Worm (Caenorhabditis elegans) whole organism, young adult: ENCODE data around the gene srbc-43.
A peak's percentile ranks its signal among the peaks of the same experiment; 100 is the strongest.

ENCODE experiments used
- B0019.2 ChIP-seq: fragments of 200-800 bp; sonication (Bioruptor generic); conservative IDR thresholded peaks from 2 replicates; pipeline ENCODE4 v1.3.6; 2022; ENCODE audit warnings: missing genetic modification reagents, missing genetic modification characterization, missing compliant biosample characterization
- B0035.1 ChIP-seq: sonication (generic microtip); optimal IDR thresholded peaks from 2 replicates; lab custom pipeline; 2016; ENCODE audit warnings: missing genetic modification characterization, mild to moderate bottlenecking, missing compliant biosample characterization, missing genotype, missing genetic modification reagents
- D2030.7 ChIP-seq: fragments of 200-800 bp; sonication (Bioruptor generic); IDR thresholded peaks from 2 replicates; pipeline ENCODE4 v1.3.6; 2022; ENCODE audit warnings: missing genetic modification reagents, missing genetic modification characterization, missing compliant biosample characterization
- F10E7.11 ChIP-seq: sonication (generic microtip); optimal IDR thresholded peaks from 2 replicates; lab custom pipeline; 2017; ENCODE audit warnings: mild to moderate bottlenecking, missing genetic modification characterization, moderate library complexity, missing compliant biosample characterization
- F23B12.7 ChIP-seq: sonication (generic microtip); optimal IDR thresholded peaks from 2 replicates; lab custom pipeline; 2017; ENCODE audit warnings: missing genetic modification characterization, mild to moderate bottlenecking, missing compliant biosample characterization, antibody characterized with exemption, moderate library complexity; ENCODE audit not compliant: insufficient read depth
- F55B11.4 ChIP-seq: sonication (generic microtip); optimal IDR thresholded peaks from 2 replicates; lab custom pipeline; 2016; ENCODE audit warnings: missing compliant biosample characterization, missing genetic modification characterization, borderline replicate concordance; ENCODE audit not compliant: insufficient read depth
- Y56A3A.18 ChIP-seq: fragments of 200-800 bp; sonication (Bioruptor generic); IDR thresholded peaks from 2 replicates; pipeline ENCODE4 v1.3.6; 2022; ENCODE audit warnings: missing genetic modification reagents, missing genetic modification characterization, missing compliant biosample characterization
- akir-1 ChIP-seq: fragments of 200-800 bp; sonication (Bioruptor generic); optimal IDR thresholded peaks from 2 replicates; lab custom pipeline; 2018; ENCODE audit warnings: mild to moderate bottlenecking, missing genetic modification characterization, moderate library complexity, missing compliant biosample characterization
- aptf-2 ChIP-seq: fragments of 200-800 bp; sonication (Bioruptor generic); conservative IDR thresholded peaks from 2 replicates; pipeline ENCODE4 v1.3.6; 2022; ENCODE audit warnings: missing genetic modification reagents, missing genetic modification characterization, missing compliant biosample characterization
- attf-3 ChIP-seq: fragments of 200-800 bp; sonication (Bioruptor generic); conservative IDR thresholded peaks from 2 replicates; pipeline ENCODE4 v1.3.6; 2022; ENCODE audit warnings: missing genetic modification reagents, missing genetic modification characterization, missing compliant biosample characterization
- bed-2 ChIP-seq: fragments of 200-800 bp; sonication (Bioruptor generic); IDR thresholded peaks from 2 replicates; pipeline ENCODE4 v1.3.6; 2022; ENCODE audit warnings: missing genetic modification reagents, missing genetic modification characterization, missing compliant biosample characterization
- ceh-79 ChIP-seq: sonication (generic microtip); optimal IDR thresholded peaks from 2 replicates; lab custom pipeline; 2017; ENCODE audit warnings: mild to moderate bottlenecking, missing genetic modification characterization, missing compliant biosample characterization
- ceh-91 ChIP-seq: fragments of 200-800 bp; sonication (Bioruptor generic); IDR thresholded peaks from 2 replicates; pipeline ENCODE4 v1.3.6; 2022; ENCODE audit warnings: missing genetic modification reagents, missing genetic modification characterization, missing compliant biosample characterization
- chd-7 ChIP-seq: sonication (generic microtip); optimal IDR thresholded peaks from 2 replicates; lab custom pipeline; 2016; ENCODE audit warnings: mild to moderate bottlenecking, missing genetic modification characterization, moderate library complexity, missing compliant biosample characterization
- dox-1 ChIP-seq: fragments of 200-800 bp; sonication (Bioruptor generic); IDR thresholded peaks from 2 replicates; pipeline ENCODE4 v1.3.6; 2022; ENCODE audit warnings: missing genetic modification reagents, missing genetic modification characterization, missing compliant biosample characterization
- dpff-1 ChIP-seq: sonication (generic microtip); optimal IDR thresholded peaks from 2 replicates; lab custom pipeline; 2017; ENCODE audit warnings: mild to moderate bottlenecking, missing genetic modification characterization, missing compliant biosample characterization
- dpl-1 ChIP-seq: fragments of 150-350 bp; optimal IDR thresholded peaks from 2 replicates; lab custom pipeline; 2014; ENCODE audit warnings: missing biosample characterization, missing genetic modification reagents, missing genetic modification characterization
- egl-44 ChIP-seq: fragments of 200-800 bp; sonication (Bioruptor generic); IDR thresholded peaks from 2 replicates; pipeline ENCODE4 v1.3.6; 2022; ENCODE audit warnings: missing genetic modification reagents, missing genetic modification characterization, missing compliant biosample characterization
- gei-17 ChIP-seq: fragments of 200-800 bp; sonication (Bioruptor generic); optimal IDR thresholded peaks from 2 replicates; lab custom pipeline; 2018; ENCODE audit warnings: mild to moderate bottlenecking, missing genetic modification characterization, missing compliant biosample characterization
- him-1 ChIP-seq: sonication (generic microtip); optimal IDR thresholded peaks from 2 replicates; lab custom pipeline; 2016; ENCODE audit warnings: missing genotype, missing genetic modification reagents, missing genetic modification characterization, missing compliant biosample characterization
- hmg-1.2 ChIP-seq: fragments of 200-800 bp; sonication (Bioruptor generic); IDR thresholded peaks from 2 replicates; pipeline ENCODE4 v1.3.6; 2022; ENCODE audit warnings: missing genetic modification reagents, missing genetic modification characterization, missing compliant biosample characterization
- let-526 ChIP-seq: fragments of 200-800 bp; sonication (Bioruptor generic); IDR thresholded peaks from 2 replicates; pipeline ENCODE4 v1.3.6; 2022; ENCODE audit warnings: missing genetic modification reagents, missing genetic modification characterization, missing compliant biosample characterization
- let-607 ChIP-seq, 2 experiments: fragments of 200-800 bp in 1 of 2; sonication (Bioruptor generic) in 1 of 2; sonication (generic microtip) in 1 of 2; optimal IDR thresholded peaks; 2 replicates each; lab custom pipeline; 2016 to 2018; ENCODE audit warnings: mild to moderate bottlenecking in 2 of 2, missing compliant biosample characterization in 2 of 2, missing genetic modification characterization in 2 of 2, moderate library complexity in 2 of 2, missing genotype in 1 of 2
- lin-26 ChIP-seq: fragments of 200-800 bp; sonication (Bioruptor generic); IDR thresholded peaks from 2 replicates; pipeline ENCODE4 v1.3.6; 2022; ENCODE audit warnings: missing genetic modification reagents, missing genetic modification characterization, missing compliant biosample characterization
- lsl-1 ChIP-seq: fragments of 200-800 bp; sonication (Bioruptor generic); optimal IDR thresholded peaks from 2 replicates; lab custom pipeline; 2018; ENCODE audit warnings: mild to moderate bottlenecking, missing genetic modification characterization, moderate library complexity, missing compliant biosample characterization
- lsy-27 ChIP-seq: sonication (generic microtip); optimal IDR thresholded peaks from 2 replicates; lab custom pipeline; 2017; ENCODE audit warnings: missing genetic modification characterization, mild to moderate bottlenecking, missing compliant biosample characterization, antibody characterized with exemption, missing genotype, borderline replicate concordance; ENCODE audit not compliant: insufficient read depth
- madf-8 ChIP-seq: fragments of 200-800 bp; sonication (Bioruptor generic); conservative IDR thresholded peaks from 2 replicates; pipeline ENCODE4 v1.3.6; 2022; ENCODE audit warnings: missing genetic modification reagents, missing genetic modification characterization, missing compliant biosample characterization
- mel-28 ChIP-seq: sonication (generic microtip); optimal IDR thresholded peaks from 2 replicates; lab custom pipeline; 2016; ENCODE audit warnings: borderline replicate concordance, mild to moderate bottlenecking, missing genetic modification characterization, missing compliant biosample characterization
- nfya-1 ChIP-seq: sonication (generic microtip); optimal IDR thresholded peaks from 2 replicates; lab custom pipeline; 2017; ENCODE audit warnings: antibody characterized with exemption, missing compliant biosample characterization, missing genetic modification characterization, borderline replicate concordance; ENCODE audit not compliant: insufficient read depth
- nfya-2 ChIP-seq: fragments of 200-800 bp; sonication (Bioruptor generic); IDR thresholded peaks from 2 replicates; pipeline ENCODE4 v1.3.6; 2022; ENCODE audit warnings: missing genetic modification reagents, missing genetic modification characterization, missing compliant biosample characterization
- nfyb-1 ChIP-seq: fragments of 200-800 bp; sonication (Bioruptor generic); IDR thresholded peaks from 2 replicates; pipeline ENCODE4 v1.3.6; 2022; ENCODE audit warnings: missing genetic modification reagents, missing genetic modification characterization, missing compliant biosample characterization
- pbrm-1 ChIP-seq: fragments of 200-800 bp; sonication (Bioruptor generic); IDR thresholded peaks from 2 replicates; pipeline ENCODE4 v1.3.6; 2022; ENCODE audit warnings: missing genetic modification reagents, missing genetic modification characterization, missing compliant biosample characterization
- pha-4 ChIP-seq: fragments of 150-350 bp; sonication (generic microtip); optimal IDR thresholded peaks from 2 replicates; lab custom pipeline; 2014; ENCODE audit warnings: missing biosample characterization, missing genetic modification reagents, missing genetic modification characterization
- rec-8 ChIP-seq, 2 experiments: sonication (generic microtip); optimal IDR thresholded peaks; 2 replicates each; lab custom pipeline; 2016; ENCODE audit warnings: mild to moderate bottlenecking in 2 of 2, missing genetic modification characterization in 2 of 2, missing genetic modification reagents in 2 of 2, missing genotype in 2 of 2, missing biosample characterization in 1 of 2, missing compliant biosample characterization in 1 of 2, moderate library complexity in 1 of 2
- sdz-38 ChIP-seq: sonication (generic microtip); optimal IDR thresholded peaks from 2 replicates; lab custom pipeline; 2016; ENCODE audit warnings: missing genotype, missing genetic modification characterization, missing compliant biosample characterization
- snpc-1.1 ChIP-seq: sonication (generic microtip); optimal IDR thresholded peaks from 2 replicates; lab custom pipeline; 2017; ENCODE audit warnings: missing genetic modification characterization, mild to moderate bottlenecking, missing compliant biosample characterization, antibody characterized with exemption, moderate library complexity, missing genotype, missing genetic modification reagents; ENCODE audit not compliant: insufficient read depth
- snpc-4 ChIP-seq, 5 experiments: fragments of 150-350 bp in 1 of 5; sonication (generic microtip) in 4 of 5; optimal IDR thresholded peaks; 2 replicates each; lab custom pipeline; 2014 to 2018; ENCODE audit warnings: missing genetic modification characterization in 5 of 5, missing biosample characterization in 3 of 5, antibody characterized with exemption in 2 of 5, mild to moderate bottlenecking in 2 of 5, missing compliant biosample characterization in 2 of 5, missing genotype in 2 of 5, moderate library complexity in 2 of 5, missing genetic modification reagents in 1 of 5
- tlf-1 ChIP-seq: fragments of 200-800 bp; sonication (Bioruptor generic); optimal IDR thresholded peaks from 2 replicates; lab custom pipeline; 2018; ENCODE audit warnings: mild to moderate bottlenecking, missing genetic modification characterization, missing compliant biosample characterization
- unc-62 ChIP-seq: fragments of 150-350 bp; optimal IDR thresholded peaks from 2 replicates; lab custom pipeline; 2014; ENCODE audit warnings: missing biosample characterization, missing genetic modification reagents, missing genetic modification characterization
- zfh-2 ChIP-seq: fragments of 200-800 bp; sonication (Bioruptor generic); conservative IDR thresholded peaks from 2 replicates; pipeline ENCODE4 v1.3.6; 2022; ENCODE audit warnings: missing genetic modification reagents, missing genetic modification characterization, missing compliant biosample characterization
- ztf-3 ChIP-seq: fragments of 200-800 bp; sonication (Bioruptor generic); optimal IDR thresholded peaks from 2 replicates; lab custom pipeline; 2018; ENCODE audit warnings: mild to moderate bottlenecking, missing genetic modification characterization, missing compliant biosample characterization

Gene srbc-43

ce11 chrV:12773852-12774251 lies 16.5 kb downstream of the srbc-43 start:
- no peak for TF ChIP-seq pha-4 (tag; lab: Kevin White, UChicago)
- no peak for TF ChIP-seq unc-62
- no peak for TF ChIP-seq lsl-1 (GFP tag; lab: Kevin White, UChicago)
- no peak for TF ChIP-seq F10E7.11
- TF ChIP-seq let-526 (GFP tag; lab: Robert Waterston, UW) = no peak
- TF ChIP-seq akir-1 (GFP tag; lab: Kevin White, UChicago) = no peak
- no peak for TF ChIP-seq dpff-1
- TF ChIP-seq aptf-2 (GFP tag; lab: Robert Waterston, UW) = no peak
- no peak for TF ChIP-seq dpl-1 (GFP tag; lab: Kevin White, UChicago)
- no peak for TF ChIP-seq mel-28
- TF ChIP-seq gei-17 = no peak
- no peak for TF ChIP-seq egl-44 (GFP tag; lab: Robert Waterston, UW)
- TF ChIP-seq, all 124 proteins: peak for 0

- TF ChIP-seq tlf-1 (GFP tag; lab: Kevin White, UChicago) = no peak
- no peak for TF ChIP-seq let-607 (tag; optimal IDR thresholded peaks at IDR 0.05; lab: Kevin White, UChicago)
- no peak for TF ChIP-seq B0019.2 (GFP tag; lab: Robert Waterston, UW)
- no peak for TF ChIP-seq hmg-1.2
- TF ChIP-seq pbrm-1 (GFP tag; lab: Robert Waterston, UW) = no peak
- TF ChIP-seq chd-7 = no peak
- no peak for TF ChIP-seq F55B11.4 (tag; lab: Kevin White, UChicago)
- no peak for TF ChIP-seq zfh-2
These were observed 17.1 kb downstream of the srbc-43 start, which contains the start of gene ZC455.1 for ce11 chrV:12773222-12773621. Gene ZC455.1, plus strand, starts transcription at chrV:12773522.

- TF ChIP-seq him-1 (tag; lab: Kevin White, UChicago) = no peak
- TF ChIP-seq egl-44 (GFP tag; lab: Robert Waterston, UW) = no peak
- TF ChIP-seq sdz-38 (tag; lab: Kevin White, UChicago) = no peak
- no peak for TF ChIP-seq Y56A3A.18
- TF ChIP-seq rec-8 (tag; optimal IDR thresholded peaks at IDR 0.05; lab: Kevin White, UChicago) = no peak
- TF ChIP-seq ztf-3 (GFP tag; lab: Kevin White, UChicago) = no peak
- no peak for TF ChIP-seq nfyb-1
- TF ChIP-seq ceh-79 (tag; lab: Kevin White, UChicago) = no peak
- TF ChIP-seq let-607 (tag; optimal IDR thresholded peaks at IDR 0.05; lab: Kevin White, UChicago) = no peak
These were observed 21.4 kb downstream of the srbc-43 start, which contains the start of gene srt-43 for ce11 chrV:12768946-12769345. Gene srt-43, plus strand, starts transcription at chrV:12769246.

ce11 chrV:12763291-12763995 lies 26.9 kb downstream of the srbc-43 start, which contains the start of the genes abcf-1 and scc-3:
Gene abcf-1, minus strand, starts transcription at chrV:12763375.
Gene scc-3, plus strand, starts transcription at chrV:12763945.
- no peak for TF ChIP-seq snpc-4 (GFP tag; optimal IDR thresholded peaks at IDR 0.05; lab: Kevin White, UChicago)
- TF ChIP-seq snpc-4 (tag; optimal IDR thresholded peaks at IDR 0.05; lab: Kevin White, UChicago) = peak in 1 of 4 experiments; percentile 43
- peak; percentile 60 for TF ChIP-seq madf-8 (GFP tag; lab: Robert Waterston, UW)
- peak; percentile 64 for TF ChIP-seq attf-3 (GFP tag; lab: Robert Waterston, UW)
- TF ChIP-seq snpc-1.1 (tag; lab: Kevin White, UChicago) = peak; percentile 39
- TF ChIP-seq bed-2 (GFP tag; lab: Robert Waterston, UW) = no peak
- TF ChIP-seq dpl-1 (GFP tag; lab: Kevin White, UChicago) = peak; percentile 51
- TF ChIP-seq D2030.7 (GFP tag; lab: Robert Waterston, UW) = 0 out of 2 replicates have a peak, but pooled peaks have one; percentile 35
- TF ChIP-seq F23B12.7 = peak; percentile 25
- no peak for TF ChIP-seq nfya-2
- no peak for TF ChIP-seq lsy-27
- peak; percentile 61 for TF ChIP-seq ceh-91 (GFP tag; lab: Robert Waterston, UW)
- no peak for TF ChIP-seq lin-26
- no peak for TF ChIP-seq B0035.1 (tag; lab: Kevin White, UChicago)
- no peak for TF ChIP-seq nfya-1
- 0 out of 2 replicates have a peak, but pooled peaks have one; percentile 14 for TF ChIP-seq dox-1 (GFP tag; lab: Robert Waterston, UW)
